Fruit fly (Drosophila melanogaster): ENCODE data around the gene Akap200.

The Akap200 gene

DNA sequence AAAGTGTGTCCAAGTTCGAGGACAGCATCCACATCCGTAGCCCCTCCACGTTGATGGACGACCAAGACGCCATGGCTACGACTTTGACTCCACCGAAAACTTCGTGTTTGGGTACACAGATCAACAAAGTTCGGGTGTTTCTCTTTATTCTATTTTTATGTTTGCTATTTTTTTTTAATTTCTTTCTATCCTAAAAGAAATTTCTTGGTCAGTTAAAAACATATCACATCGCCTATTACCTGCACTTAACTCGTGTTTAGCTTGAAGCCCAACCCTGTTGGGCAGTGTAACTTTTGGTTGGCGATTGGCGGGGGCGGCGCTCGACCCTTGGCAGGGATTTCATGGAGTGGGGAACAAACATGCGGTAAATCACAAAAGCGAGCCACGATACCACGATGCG, 58.0 kb downstream of the Akap200 start (continued):
- TF ChIP-seq CG9932 (GFP tag; IDR thresholded peaks at IDR 0.05) = no peak
- 0 out of 2 replicates have a peak, but pooled peaks have one; percentile 59 for TF ChIP-seq seq (GFP tag; IDR thresholded peaks at IDR 0.05)
- TF ChIP-seq CG14050 (GFP tag; IDR thresholded peaks at IDR 0.05) = peak; percentile 60
- TF ChIP-seq bigmax (GFP tag; optimal IDR thresholded peaks at IDR 0.05) = no peak
- TF ChIP-seq croc (GFP tag; conservative IDR thresholded peaks at IDR 0.05) = peak; percentile 47; the same call in 2 of the 3 replicates
- TF ChIP-seq tll (GFP tag; optimal IDR thresholded peaks at IDR 0.05) = no peak
- TF ChIP-seq CG34224 (GFP tag; IDR thresholded peaks at IDR 0.05; ENCODE audit: partially characterized antibody) = no peak
- TF ChIP-seq fd96Cb (tag; optimal IDR thresholded peaks at IDR 0.05) = peak; percentile 64
- TF ChIP-seq Nf-YC (tag; optimal IDR thresholded peaks at IDR 0.05) = no peak
- no peak for TF ChIP-seq CG4282 (GFP tag; optimal IDR thresholded peaks at IDR 0.05)
- peak; percentile 15 for TF ChIP-seq tap (tag; optimal IDR thresholded peaks at IDR 0.05)
- TF ChIP-seq tup (GFP tag; optimal IDR thresholded peaks at IDR 0.05) = no peak
- TF ChIP-seq MESR4 (GFP tag; optimal IDR thresholded peaks at IDR 0.05) = no peak
- TF ChIP-seq CG10462 (GFP tag; optimal IDR thresholded peaks at IDR 0.05) = no peak
- no peak for TF ChIP-seq da (GFP tag; optimal IDR thresholded peaks at IDR 0.05)
- TF ChIP-seq CG10565 (GFP tag; optimal IDR thresholded peaks at IDR 0.05) = no peak
- TF ChIP-seq CoRest (tag; optimal IDR thresholded peaks at IDR 0.05) = peak; percentile 34
- TF ChIP-seq nerfin-1 (tag; optimal IDR thresholded peaks at IDR 0.05) = peak; percentile 24
- TF ChIP-seq BEAF-32 (GFP tag; optimal IDR thresholded peaks at IDR 0.05) = no peak
- no peak for TF ChIP-seq wdn (GFP tag; IDR thresholded peaks at IDR 0.05)
- TF ChIP-seq gro (GFP tag; optimal IDR thresholded peaks at IDR 0.05) = no peak
- no peak for TF ChIP-seq pfk (GFP tag; optimal IDR thresholded peaks at IDR 0.05)
- peak; percentile 71 for TF ChIP-seq CG6254 (GFP tag; optimal IDR thresholded peaks at IDR 0.05)
- no peak for TF ChIP-seq CkIIα-i1 (GFP tag; IDR thresholded peaks at IDR 0.05)
- no peak for TF ChIP-seq salm (tag; optimal IDR thresholded peaks at IDR 0.05)
- TF ChIP-seq run (tag; optimal IDR thresholded peaks at IDR 0.05) = peak; percentile 15
- no peak for TF ChIP-seq CG3995 (GFP tag; optimal IDR thresholded peaks at IDR 0.05)
- no peak for TF ChIP-seq Bdp1 (GFP tag; optimal IDR thresholded peaks at IDR 0.05)
- TF ChIP-seq NC2α (GFP tag; optimal IDR thresholded peaks at IDR 0.05) = no peak
- peak; percentile 71 for TF ChIP-seq Gug (GFP tag; IDR thresholded peaks at IDR 0.05)
- TF ChIP-seq kah (GFP tag; optimal IDR thresholded peaks at IDR 0.05) = no peak
- TF ChIP-seq ATbp (GFP tag; optimal IDR thresholded peaks at IDR 0.05) = peak; percentile 26
- no peak for TF ChIP-seq B-H2 (GFP tag; optimal IDR thresholded peaks at IDR 0.05)
- no peak for TF ChIP-seq ato (GFP tag; IDR thresholded peaks at IDR 0.05; ENCODE audit: partially characterized antibody)
- TF ChIP-seq CG9817 (tag; optimal IDR thresholded peaks at IDR 0.05) = peak; percentile 7
- TF ChIP-seq CG10366 (GFP tag; IDR thresholded peaks at IDR 0.05) = peak; percentile 65
- TF ChIP-seq CG12391 (tag; optimal IDR thresholded peaks at IDR 0.05) = peak; percentile 45
- TF ChIP-seq lbe (GFP tag; optimal IDR thresholded peaks at IDR 0.05) = peak; percentile 6
- peak; percentile 64 for TF ChIP-seq dmrt99B (tag; optimal IDR thresholded peaks at IDR 0.05)
- peak; percentile 54 for TF ChIP-seq CG1233 (GFP tag; optimal IDR thresholded peaks at IDR 0.05)
- TF ChIP-seq exex (tag; optimal IDR thresholded peaks at IDR 0.05) = no peak
- no peak for TF ChIP-seq zen2 (GFP tag; IDR thresholded peaks at IDR 0.05; ENCODE audit: partially characterized antibody)
- no peak for TF ChIP-seq amos (GFP tag; IDR thresholded peaks at IDR 0.05; ENCODE audit: partially characterized antibody)
- no peak for TF ChIP-seq crp (GFP tag; optimal IDR thresholded peaks at IDR 0.05)
- peak; percentile 47; the same call in 1 of the 3 replicates for TF ChIP-seq CG11560 (tag; IDR thresholded peaks at IDR 0.05)
- no peak for TF ChIP-seq hth (optimal IDR thresholded peaks at IDR 0.05)
- no peak for TF ChIP-seq CG15011 (GFP tag; optimal IDR thresholded peaks at IDR 0.05)
- TF ChIP-seq pzg (GFP tag; optimal IDR thresholded peaks at IDR 0.05) = no peak
- no peak for TF ChIP-seq unc-4 (GFP tag; IDR thresholded peaks at IDR 0.05; ENCODE audit: partially characterized antibody)
- peak; percentile 68 for TF ChIP-seq HHEX (GFP tag; optimal IDR thresholded peaks at IDR 0.05)

All from whole organism, embryonic.